Fruit fly (Drosophila melanogaster) whole organism, embryonic: Measurements from ENCODE around the gene CG6231.

Experiments
- CG10959 ChIP-seq: fragments of 200-800 bp; sonication (Bioruptor generic); IDR thresholded peaks from 2 replicates; pipeline ENCODE4 v1.3.6; 2022; ENCODE audit warnings: missing biosample characterization, missing genetic modification characterization
- CG11695 ChIP-seq: fragments of 200-800 bp; sonication (Bioruptor generic); IDR thresholded peaks from 3 replicates; pipeline ENCODE4 v1.3.6; 2022; ENCODE audit warnings: missing biosample characterization, missing genetic modification characterization
- CG12744 ChIP-seq: fragments of 200-800 bp; sonication (Bioruptor generic); optimal IDR thresholded peaks from 2 replicates; lab custom pipeline; 2016; ENCODE audit warnings: missing biosample characterization, missing genetic modification characterization
- CG13775 ChIP-seq: fragments of 200-800 bp; sonication (Bioruptor generic); optimal IDR thresholded peaks from 3 replicates; lab custom pipeline; 2017; ENCODE audit warnings: missing biosample characterization, mild to moderate bottlenecking, missing genetic modification characterization
- CG14965 ChIP-seq: fragments of 200-800 bp; sonication (Bioruptor generic); optimal IDR thresholded peaks from 2 replicates; lab custom pipeline; 2016; ENCODE audit warnings: missing biosample characterization, missing genetic modification characterization, borderline replicate concordance
- CG18262 ChIP-seq: fragments of 200-800 bp; optimal IDR thresholded peaks from 3 replicates; lab custom pipeline; 2019; ENCODE audit warnings: missing biosample characterization, mild to moderate bottlenecking, missing genetic modification characterization, moderate library complexity
- CG18476 ChIP-seq: fragments of 200-800 bp; sonication (Bioruptor generic); optimal IDR thresholded peaks from 2 replicates; lab custom pipeline; 2016; ENCODE audit warnings: missing biosample characterization, mild to moderate bottlenecking, missing genetic modification characterization
- CG2129 ChIP-seq: fragments of 200-800 bp; sonication (Bioruptor generic); IDR thresholded peaks from 2 replicates; pipeline ENCODE4 v1.3.6; 2022; ENCODE audit warnings: missing biosample characterization, missing genetic modification characterization; ENCODE audit not compliant: partially characterized antibody
- CG2678 ChIP-seq: fragments of 200-800 bp; sonication (Bioruptor generic); optimal IDR thresholded peaks from 3 replicates; lab custom pipeline; 2019; ENCODE audit warnings: missing biosample characterization, mild to moderate bottlenecking, missing genetic modification characterization, moderate library complexity
- CG3065 ChIP-seq: fragments of 200-800 bp; sonication (Bioruptor generic); optimal IDR thresholded peaks from 2 replicates; lab custom pipeline; 2016; ENCODE audit warnings: missing biosample characterization, missing genetic modification characterization
- CG3163 ChIP-seq: fragments of 200-800 bp; sonication (Bioruptor generic); optimal IDR thresholded peaks from 3 replicates; lab custom pipeline; 2016; ENCODE audit warnings: missing biosample characterization, missing genetic modification characterization
- CG7271 ChIP-seq: fragments of 200-800 bp; sonication (Bioruptor generic); optimal IDR thresholded peaks from 2 replicates; lab custom pipeline; 2018; ENCODE audit warnings: missing biosample characterization, mild to moderate bottlenecking, missing genetic modification characterization, moderate library complexity
- CG7839 ChIP-seq: fragments of 200-800 bp; sonication (Bioruptor generic); optimal IDR thresholded peaks from 3 replicates; lab custom pipeline; 2018; ENCODE audit warnings: missing biosample characterization, mild to moderate bottlenecking, missing genetic modification characterization, moderate library complexity
- CG8765 ChIP-seq: fragments of 200-800 bp; sonication (Bioruptor generic); IDR thresholded peaks from 2 replicates; pipeline ENCODE4 v1.3.6; 2022; ENCODE audit warnings: missing biosample characterization, missing genetic modification characterization
- CG9797 ChIP-seq: fragments of 200-800 bp; sonication (Bioruptor generic); optimal IDR thresholded peaks from 3 replicates; lab custom pipeline; 2018; ENCODE audit warnings: missing biosample characterization, mild to moderate bottlenecking, missing genetic modification characterization
- Dek ChIP-seq: fragments of 200-800 bp; sonication (Bioruptor generic); optimal IDR thresholded peaks from 3 replicates; lab custom pipeline; 2019; ENCODE audit warnings: missing biosample characterization, mild to moderate bottlenecking, missing genetic modification characterization, moderate library complexity
- Elba2 ChIP-seq: fragments of 200-800 bp; sonication (Bioruptor generic); optimal IDR thresholded peaks from 3 replicates; lab custom pipeline; 2016; ENCODE audit warnings: missing biosample characterization, missing genetic modification characterization
- H2.0 ChIP-seq: fragments of 200-800 bp; sonication (Bioruptor generic); IDR thresholded peaks from 2 replicates; pipeline ENCODE4 v1.3.6; 2022; ENCODE audit warnings: missing biosample characterization, missing genetic modification characterization
- HLH4C ChIP-seq: fragments of 200-800 bp; sonication (Bioruptor generic); IDR thresholded peaks from 3 replicates; pipeline ENCODE4 v1.3.6; 2022; ENCODE audit warnings: missing biosample characterization, missing genetic modification characterization; ENCODE audit not compliant: partially characterized antibody
- HmgD ChIP-seq: fragments of 200-800 bp; sonication (Bioruptor generic); optimal IDR thresholded peaks from 3 replicates; lab custom pipeline; 2016; ENCODE audit warnings: missing biosample characterization, missing genetic modification characterization
- Hr39 ChIP-seq: fragments of >200 bp; optimal IDR thresholded peaks from 2 replicates; lab custom pipeline; 2017
- Lpt ChIP-seq: fragments of >200 bp; optimal IDR thresholded peaks from 2 replicates; lab custom pipeline; 2018; ENCODE audit warnings: missing biosample characterization, missing genetic modification characterization
- Neu2 ChIP-seq: fragments of 200-800 bp; sonication (Bioruptor generic); optimal IDR thresholded peaks from 3 replicates; lab custom pipeline; 2016; ENCODE audit warnings: missing biosample characterization, missing genetic modification characterization, borderline replicate concordance
- Nf-YB ChIP-seq: fragments of 200-800 bp; sonication (Bioruptor generic); optimal IDR thresholded peaks from 3 replicates; lab custom pipeline; 2019; ENCODE audit warnings: missing biosample characterization, mild to moderate bottlenecking, missing genetic modification characterization, moderate library complexity
- Nf-YC ChIP-seq: fragments of 200-800 bp; optimal IDR thresholded peaks from 3 replicates; lab custom pipeline; 2019; ENCODE audit warnings: missing biosample characterization, mild to moderate bottlenecking, missing genetic modification characterization, moderate library complexity
- Stat92E ChIP-seq, 3 experiments: fragments of >200 bp in 2 of 3; fragments of 200-800 bp in 1 of 3; sonication (Bioruptor generic) in 1 of 3; optimal IDR thresholded peaks; 2 replicates each; lab custom pipeline; 2017 to 2019; ENCODE audit warnings: missing biosample characterization in 3 of 3, missing genetic modification characterization in 3 of 3, mild to moderate bottlenecking in 1 of 3, moderate library complexity in 1 of 3
- Taf1 ChIP-seq: fragments of 200-800 bp; sonication (Bioruptor generic); IDR thresholded peaks from 2 replicates; pipeline ENCODE4 v1.3.6; 2022; ENCODE audit warnings: missing biosample characterization, missing genetic modification characterization
- Xrp1 ChIP-seq: fragments of 200-800 bp; sonication (Bioruptor generic); IDR thresholded peaks from 2 replicates; pipeline ENCODE4 v1.3.6; 2022; ENCODE audit warnings: missing biosample characterization, missing genetic modification characterization
- ato ChIP-seq: fragments of 200-800 bp; sonication (Bioruptor generic); IDR thresholded peaks from 2 replicates; pipeline ENCODE4 v1.3.6; 2022; ENCODE audit warnings: missing biosample characterization, missing genetic modification characterization; ENCODE audit not compliant: partially characterized antibody
- bigmax ChIP-seq: fragments of 200-800 bp; sonication (Bioruptor generic); optimal IDR thresholded peaks from 2 replicates; lab custom pipeline; 2018; ENCODE audit warnings: missing biosample characterization, mild to moderate bottlenecking, missing genetic modification characterization
- chn ChIP-seq: fragments of 200-800 bp; sonication (Bioruptor generic); optimal IDR thresholded peaks from 2 replicates; lab custom pipeline; 2016; ENCODE audit warnings: missing biosample characterization, missing genetic modification characterization
- disco-r ChIP-seq: fragments of 200-800 bp; sonication (Bioruptor generic); optimal IDR thresholded peaks from 2 replicates; lab custom pipeline; 2016; ENCODE audit warnings: missing biosample characterization, missing genetic modification characterization
- ewg ChIP-seq: fragments of 200-800 bp; sonication (Bioruptor generic); optimal IDR thresholded peaks from 3 replicates; lab custom pipeline; 2017; ENCODE audit warnings: mild to moderate bottlenecking, missing biosample characterization, missing genetic modification reagents, missing genetic modification characterization
- fd96Cb ChIP-seq: fragments of 200-800 bp; sonication (Bioruptor generic); optimal IDR thresholded peaks from 2 replicates; lab custom pipeline; 2018; ENCODE audit warnings: missing biosample characterization, mild to moderate bottlenecking, missing genetic modification characterization, moderate library complexity
- grn ChIP-seq: fragments of 200-800 bp; sonication (Bioruptor generic); optimal IDR thresholded peaks from 3 replicates; lab custom pipeline; 2017; ENCODE audit warnings: missing biosample characterization, missing genetic modification characterization
- h ChIP-seq: fragments of >200 bp; optimal IDR thresholded peaks from 2 replicates; lab custom pipeline; 2017
- hkb ChIP-seq, 2 experiments: fragments of 200-800 bp in 1 of 2; fragments of >200 bp in 1 of 2; sonication (Bioruptor generic) in 1 of 2; IDR thresholded peaks in 1 of 2; optimal IDR thresholded peaks in 1 of 2; 2 replicates each; pipeline versions ENCODE4 v1.3.6 to Lab custom; 2017 to 2022; ENCODE audit warnings: missing biosample characterization in 1 of 2, missing genetic modification characterization in 1 of 2
- ind ChIP-seq: fragments of 200-800 bp; sonication (Bioruptor generic); optimal IDR thresholded peaks from 3 replicates; lab custom pipeline; 2016; ENCODE audit warnings: missing biosample characterization, missing genetic modification characterization
- lbe ChIP-seq: fragments of 200-800 bp; sonication (Bioruptor generic); optimal IDR thresholded peaks from 2 replicates; lab custom pipeline; 2016; ENCODE audit warnings: missing biosample characterization, mild to moderate bottlenecking, missing genetic modification characterization
- lola ChIP-seq, 3 experiments: fragments of >200 bp in 2 of 3; fragments of 200-800 bp in 1 of 3; sonication (Bioruptor generic) in 1 of 3; optimal IDR thresholded peaks; 2 replicates each; lab custom pipeline; 2017 to 2019; ENCODE audit warnings: missing biosample characterization in 3 of 3, missing genetic modification characterization in 3 of 3, mild to moderate bottlenecking in 1 of 3, moderate library complexity in 1 of 3
- nau ChIP-seq: fragments of 200-800 bp; sonication (Bioruptor generic); optimal IDR thresholded peaks from 3 replicates; lab custom pipeline; 2017; ENCODE audit warnings: missing biosample characterization, mild to moderate bottlenecking, missing genetic modification characterization, missing genetic modification reagents
- otp ChIP-seq: fragments of 200-800 bp; sonication (Bioruptor generic); IDR thresholded peaks from 3 replicates; pipeline ENCODE4, ENCODE4 v1.3.6; 2022; ENCODE audit warnings: missing biosample characterization, missing genetic modification characterization
- pb ChIP-seq: fragments of 200-800 bp; sonication (Bioruptor generic); optimal IDR thresholded peaks from 3 replicates; lab custom pipeline; 2016; ENCODE audit warnings: missing biosample characterization, missing genetic modification characterization
- pita ChIP-seq: fragments of 200-800 bp; sonication (Bioruptor generic); optimal IDR thresholded peaks from 2 replicates; lab custom pipeline; 2017; ENCODE audit warnings: missing biosample characterization, mild to moderate bottlenecking, missing genetic modification characterization
- pnt ChIP-seq: fragments of 200-800 bp; sonication (Bioruptor generic); optimal IDR thresholded peaks from 3 replicates; lab custom pipeline; 2016; ENCODE audit warnings: missing biosample characterization, missing genetic modification characterization
- pum ChIP-seq: fragments of 200-800 bp; sonication (Bioruptor generic); optimal IDR thresholded peaks from 2 replicates; lab custom pipeline; 2016; ENCODE audit warnings: missing biosample characterization, missing genetic modification characterization
- row ChIP-seq: fragments of 200-800 bp; sonication (Bioruptor generic); IDR thresholded peaks from 3 replicates; pipeline ENCODE4 v1.3.6; 2022; ENCODE audit warnings: missing biosample characterization, missing genetic modification characterization
- sens-2 ChIP-seq: fragments of 200-800 bp; sonication (Bioruptor generic); IDR thresholded peaks from 2 replicates; pipeline ENCODE4 v1.3.6; 2022; ENCODE audit warnings: missing biosample characterization, missing genetic modification characterization
- sr ChIP-seq: fragments of 200-800 bp; sonication (Bioruptor generic); IDR thresholded peaks from 3 replicates; pipeline ENCODE4 v1.3.6; 2022; ENCODE audit warnings: missing biosample characterization, missing genetic modification characterization
- tup ChIP-seq: fragments of 200-800 bp; sonication (Bioruptor generic); optimal IDR thresholded peaks from 2 replicates; lab custom pipeline; 2016; ENCODE audit warnings: missing biosample characterization, mild to moderate bottlenecking, missing genetic modification characterization, moderate library complexity

The CG6231 gene

DNA sequence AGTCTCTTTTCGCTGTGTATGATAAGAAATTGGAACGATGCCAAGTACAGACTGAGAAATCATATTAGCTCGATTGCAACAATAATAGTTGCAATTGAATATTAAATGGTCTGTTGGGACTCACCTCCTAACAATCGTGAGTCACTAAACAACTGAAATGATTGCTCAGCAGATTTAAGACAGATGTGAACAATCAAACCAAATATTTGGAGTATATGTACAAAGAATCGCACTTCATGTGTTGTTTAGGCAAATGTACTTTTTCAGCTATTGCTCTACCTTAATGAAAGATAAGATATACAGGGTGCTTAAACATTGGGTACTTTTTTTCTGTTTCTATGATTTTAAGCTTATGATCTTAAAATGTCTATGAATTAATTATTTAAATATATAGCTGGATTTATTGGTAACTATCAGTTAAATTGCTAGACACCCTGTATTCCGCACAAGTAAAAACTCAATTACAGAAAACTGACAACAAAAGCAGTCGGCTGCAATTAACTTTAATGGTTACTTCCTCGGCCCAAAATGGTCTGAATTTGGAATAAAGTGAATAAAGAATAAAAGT is 9.1 kb upstream of the CG6231 start (continued):
- TF ChIP-seq CG10959 (GFP tag; lab: Robert Waterston, UW) (peak; percentile 50; the same call in 1 of the 2 replicates), CG3163 (GFP tag; lab: Kevin White, UChicago) (no peak), bigmax (no peak), Taf1 (GFP tag; lab: Robert Waterston, UW) (peak; percentile 83), CG9797 (GFP tag; lab: Kevin White, UChicago) (no peak), tup (GFP tag; lab: Kevin White, UChicago) (peak; percentile 29), Lpt (GFP tag; lab: Kevin White, UChicago) (no peak), chn (GFP tag; lab: Kevin White, UChicago) (no peak), ato (GFP tag; lab: Robert Waterston, UW) (no peak), ewg (GFP tag; lab: Kevin White, UChicago) (peak; percentile 49), Nf-YB (GFP tag; lab: Kevin White, UChicago) (peak; percentile 76), CG11695 (peak; percentile 92), grn (no peak), pb (GFP tag; lab: Kevin White, UChicago) (peak; percentile 36), CG13775 (GFP tag; lab: Kevin White, UChicago) (peak; percentile 76), CG8765 (GFP tag; lab: Robert Waterston, UW) (peak; percentile 57; the same call in 1 of the 2 replicates), Nf-YC (tag; lab: Kevin White, UChicago) (peak; percentile 76), Neu2 (no peak), Dek (tag; lab: Kevin White, UChicago) (peak; percentile 77), CG14965 (GFP tag; lab: Kevin White, UChicago) (no peak), Xrp1 (peak; percentile 91), Elba2 (GFP tag; lab: Kevin White, UChicago) (no peak), CG18262 (tag; lab: Kevin White, UChicago) (peak; percentile 87), lbe (GFP tag; lab: Kevin White, UChicago) (peak; percentile 82), fd96Cb (tag; lab: Kevin White, UChicago) (peak; percentile 86), sens-2 (peak; percentile 89), HmgD (GFP tag; lab: Kevin White, UChicago) (no peak), pita (GFP tag; lab: Kevin White, UChicago) (no peak), row (GFP tag; lab: Robert Waterston, UW) (peak; percentile 86), lola (GFP tag; optimal IDR thresholded peaks at IDR 0.05; lab: Kevin White, UChicago) (peak in 1 of 3 experiments; percentile 71), CG2678 (tag; lab: Kevin White, UChicago) (peak; percentile 95), hkb (optimal IDR thresholded peaks at IDR 0.05; lab: Kevin White, UChicago) (no peak), hkb (GFP tag; IDR thresholded peaks at IDR 0.05; lab: Robert Waterston, UW) (peak; percentile 93), H2.0 (peak; percentile 89), CG2129 (no peak), CG12744 (GFP tag; lab: Kevin White, UChicago) (peak; percentile 41), h (no peak), CG7839 (tag; lab: Kevin White, UChicago) (peak; percentile 89), Stat92E (GFP tag; optimal IDR thresholded peaks at IDR 0.05; lab: Kevin White, UChicago) (no peak), CG3065 (GFP tag; lab: Kevin White, UChicago) (peak; percentile 27), otp (peak; percentile 85), CG18476 (GFP tag; lab: Kevin White, UChicago) (peak; percentile 62), pnt (GFP tag; lab: Kevin White, UChicago) (no peak), sr (GFP tag; lab: Robert Waterston, UW) (peak; percentile 57; the same call in 2 of the 3 replicates), Hr39 (lab: Kevin White, UChicago) (no peak), HLH4C (GFP tag; lab: Robert Waterston, UW) (no peak), disco-r (GFP tag; lab: Kevin White, UChicago) (peak; percentile 28), pum (peak; percentile 41), CG7271 (tag; lab: Kevin White, UChicago) (peak; percentile 64), nau (GFP tag; lab: Kevin White, UChicago) (peak; percentile 66), ind (GFP tag; lab: Kevin White, UChicago) (peak; percentile 77)
